Fruit fly (Drosophila melanogaster) Kc167 (cell line): ENCODE measurements around the gene dbe.

Experiments
- Myc ChIP-seq: fragments of >200 bp; optimal IDR thresholded peaks from 2 replicates; lab custom pipeline; 2017; ENCODE audit warnings: missing external identifiers
- Sin3A ChIP-seq: fragments of >200 bp; optimal IDR thresholded peaks from 2 replicates; lab custom pipeline; 2018; ENCODE audit warnings: missing external identifiers
- h ChIP-seq: fragments of >200 bp; optimal IDR thresholded peaks from 3 replicates; lab custom pipeline; 2018; ENCODE audit warnings: missing external identifiers
- insv ChIP-seq: fragments of >200 bp; optimal IDR thresholded peaks from 3 replicates; lab custom pipeline; 2018; ENCODE audit warnings: missing external identifiers
- psq ChIP-seq: fragments of >200 bp; optimal IDR thresholded peaks from 2 replicates; lab custom pipeline; 2017; ENCODE audit warnings: missing external identifiers
- ttk ChIP-seq: sonication (Bioruptor generic); optimal IDR thresholded peaks from 2 replicates; lab custom pipeline; 2017; ENCODE audit warnings: missing external identifiers

dm6 chr2L:827049-827448, 42.6 kb downstream of the dbe start:
- TF ChIP-seq h (no peak), psq (lab: Kevin White, UChicago) (no peak), Myc (lab: Kevin White, UChicago) (no peak), insv (lab: Kevin White, UChicago) (no peak), ttk (lab: Kevin White, UChicago) (no peak), Sin3A (lab: Kevin White, UChicago) (no peak)
